Fruit fly (Drosophila melanogaster) S2 (cell line): Measurements from ENCODE around the gene CG9459.
A peak's percentile ranks its signal among the peaks of the same experiment; 100 is the strongest.

Experiments used
- CG8478 ChIP-seq: fragments of >200 bp; optimal IDR thresholded peaks from 2 replicates; lab custom pipeline; 2018
- CTCF ChIP-seq, 2 experiments: fragments of >200 bp; optimal IDR thresholded peaks; 2 replicates each; lab custom pipeline; 2018

DNA sequence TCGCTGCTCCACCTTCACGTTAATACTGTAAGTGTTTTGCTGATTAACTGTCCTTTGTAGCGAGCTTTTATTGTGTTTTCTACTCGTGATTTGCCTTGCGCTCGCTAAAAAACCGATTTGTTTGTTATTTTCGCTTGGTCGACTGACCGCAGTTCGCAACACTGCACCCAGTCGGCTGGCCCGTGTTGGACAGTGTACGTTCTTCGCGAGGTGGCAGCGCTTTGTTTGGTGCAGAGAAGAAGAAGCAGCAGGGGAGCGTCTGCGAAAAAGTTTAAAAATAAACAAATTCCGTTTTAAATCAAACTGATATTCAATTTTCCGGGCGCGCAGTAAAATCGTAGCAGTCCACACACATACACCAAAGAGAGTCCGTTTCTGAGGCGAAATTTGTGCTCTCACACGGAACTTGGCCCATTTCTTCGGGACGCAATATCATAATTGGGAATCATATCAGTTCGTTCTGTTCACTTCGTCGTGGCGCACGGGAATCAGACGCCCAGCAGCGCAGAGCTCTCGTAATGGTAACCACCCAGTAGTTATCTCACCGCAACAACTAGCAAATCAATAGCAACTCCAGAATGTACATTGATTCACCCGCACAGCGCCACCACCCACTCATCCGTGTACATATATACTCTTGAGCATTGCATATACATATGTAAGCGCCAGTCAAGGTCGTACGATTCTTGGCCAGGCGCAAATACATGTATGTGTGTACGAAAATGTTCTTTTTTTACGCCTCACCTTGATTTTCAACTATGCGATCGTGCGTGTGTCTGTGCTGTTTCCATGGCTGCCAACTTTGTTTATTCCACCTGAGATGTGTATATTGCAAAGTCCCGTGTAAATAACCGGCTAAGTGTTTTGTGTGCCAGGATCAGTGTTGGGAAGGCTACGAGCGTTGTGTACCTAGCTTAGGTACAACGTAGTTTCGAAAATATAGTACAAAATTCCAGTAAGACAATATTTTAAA, 50.3 kb downstream of the CG9459 start, which contains the start of gene Naa80:
- TF ChIP-seq CTCF (optimal IDR thresholded peaks at IDR 0.05; lab: Kevin White, UChicago) (peak in 1 of 2 experiments; percentile 16), CG8478 (no peak)
